Fruit fly (Drosophila melanogaster) whole organism: ENCODE data around the gene dyw.

Experiments used
- CG8478 ChIP-seq: fragments of >200 bp; optimal IDR thresholded peaks from 2 replicates; lab custom pipeline; 2018; ENCODE audit warnings: inconsistent platforms
- Dll ChIP-seq: fragments of >200 bp; optimal IDR thresholded peaks from 2 replicates; lab custom pipeline; 2017
- EcR ChIP-seq, 2 experiments: fragments of >200 bp; optimal IDR thresholded peaks; 2 replicates each; lab custom pipeline; 2017; ENCODE audit warnings: missing biosample characterization in 2 of 2, missing genetic modification characterization in 2 of 2, missing genetic modification reagents in 2 of 2
- pan ChIP-seq: fragments of >200 bp; optimal IDR thresholded peaks from 2 replicates; lab custom pipeline; 2017
- psq ChIP-seq: fragments of >200 bp; optimal IDR thresholded peaks from 2 replicates; lab custom pipeline; 2017
- usp ChIP-seq: fragments of >200 bp; optimal IDR thresholded peaks from 2 replicates; lab custom pipeline; 2017; ENCODE audit warnings: missing biosample characterization, missing genetic modification characterization, mixed read lengths

The dyw gene

DNA sequence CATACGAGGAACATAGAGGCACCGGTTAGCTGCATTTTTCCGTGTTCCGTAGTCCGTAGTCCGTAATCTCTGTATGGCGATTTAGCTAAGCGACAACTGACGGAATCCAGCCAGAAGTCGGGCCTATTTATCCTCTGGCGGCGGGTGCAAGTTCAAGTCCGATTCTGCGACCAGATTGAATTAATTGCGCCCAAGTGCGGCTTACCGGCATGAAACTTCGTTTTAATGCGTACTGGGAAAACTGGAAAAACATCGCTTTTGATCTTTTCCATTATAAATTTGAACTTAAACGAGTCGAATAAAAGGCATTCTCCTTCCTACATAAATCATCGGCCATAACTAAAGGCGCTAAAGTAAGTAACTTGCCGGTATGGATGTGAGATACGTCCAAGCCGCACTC is at the start of gene dyw:
Gene dyw (minus strand): TSS at position 101 of the 400 bp plus-strand sequence.
- TF ChIP-seq psq (lab: Kevin White, UChicago) (no peak), CG8478 (no peak)

- TF ChIP-seq pan (lab: Kevin White, UChicago) (no peak), CG8478 (no peak), psq (lab: Kevin White, UChicago) (no peak), usp (GFP tag; lab: Kevin White, UChicago) (no peak), EcR (GFP tag; optimal IDR thresholded peaks at IDR 0.05; lab: Kevin White, UChicago) (no peak), Dll (lab: Kevin White, UChicago) (no peak)
Observed at dm6 chrX:2743020-2743419, 49.3 kb upstream of the dyw start.

DNA sequence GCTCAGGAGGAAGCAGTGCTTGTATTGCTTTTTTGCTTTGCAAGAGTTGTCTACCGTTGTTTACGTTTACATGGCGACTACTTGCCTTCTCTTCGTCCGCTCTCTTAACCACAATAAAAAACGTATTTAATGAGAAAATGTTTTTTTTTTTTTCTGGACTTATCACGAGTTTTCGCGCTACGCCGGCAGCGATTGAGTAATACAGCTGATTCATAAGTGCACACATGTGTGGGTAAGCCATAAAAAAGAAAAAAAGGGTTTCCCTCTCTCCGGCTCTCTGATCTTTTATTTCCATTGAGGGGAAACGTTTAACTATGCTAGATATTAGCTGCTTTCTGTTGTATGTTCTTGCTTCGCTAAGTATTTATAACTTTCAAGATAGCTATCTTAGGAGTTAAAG is 48.4 kb upstream of the dyw start:
- TF ChIP-seq pan (lab: Kevin White, UChicago), result no peak
- no peak for TF ChIP-seq usp (GFP tag; lab: Kevin White, UChicago)
- no peak for TF ChIP-seq psq (lab: Kevin White, UChicago)
- TF ChIP-seq Dll (lab: Kevin White, UChicago), result no peak
- no peak for TF ChIP-seq CG8478
- no peak for TF ChIP-seq EcR (GFP tag; optimal IDR thresholded peaks at IDR 0.05; lab: Kevin White, UChicago)

dm6 chrX:2740084-2740483 is 46.4 kb upstream of the dyw start, which contains the start of gene kirre:
Gene kirre (plus strand): TSS chrX:2740384.
- no peak for TF ChIP-seq CG8478
- no peak for TF ChIP-seq usp (GFP tag; lab: Kevin White, UChicago)
- no peak for TF ChIP-seq EcR (GFP tag; optimal IDR thresholded peaks at IDR 0.05; lab: Kevin White, UChicago)

dm6 chrX:2738663-2739062 is 45.0 kb upstream of the dyw start, which contains the start of gene crm:
Gene crm (minus strand): TSS chrX:2738773.
- TF ChIP-seq EcR (GFP tag; optimal IDR thresholded peaks at IDR 0.05; lab: Kevin White, UChicago), result no peak
- TF ChIP-seq usp (GFP tag; lab: Kevin White, UChicago), result no peak
- TF ChIP-seq psq (lab: Kevin White, UChicago), result no peak
- TF ChIP-seq Dll (lab: Kevin White, UChicago), result no peak

DNA sequence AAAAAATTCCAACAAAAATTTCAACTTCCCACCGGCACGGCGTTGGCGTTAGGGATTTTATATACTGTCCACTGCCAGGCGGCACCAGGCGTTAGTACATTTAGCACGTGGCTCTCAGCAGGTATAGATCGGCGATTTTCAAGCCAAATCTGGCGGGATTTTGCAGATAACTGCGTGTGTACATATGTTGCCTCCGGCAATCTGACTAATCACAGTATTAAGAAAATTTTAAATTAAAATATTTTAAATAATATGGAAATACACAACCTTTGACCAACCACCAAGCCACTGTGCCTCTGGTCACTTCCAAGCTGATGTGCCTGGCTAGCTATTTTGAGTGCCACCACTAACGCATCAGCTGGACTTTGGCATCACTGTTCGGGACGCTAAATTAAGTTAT is 38.4 kb upstream of the dyw start, which contains the start of the genes ttm50 and CG2712:
Gene ttm50 (minus strand): TSS at position 64 of the 400 bp plus-strand sequence.
Gene CG2712 (plus strand): TSS at position 343 of the 400 bp plus-strand sequence.
- TF ChIP-seq pan (lab: Kevin White, UChicago) (no peak), Dll (lab: Kevin White, UChicago) (no peak), EcR (GFP tag; optimal IDR thresholded peaks at IDR 0.05; lab: Kevin White, UChicago) (no peak), CG8478 (no peak), usp (GFP tag; lab: Kevin White, UChicago) (no peak), psq (lab: Kevin White, UChicago) (no peak)

- TF ChIP-seq usp (GFP tag; lab: Kevin White, UChicago), result no peak
- no peak for TF ChIP-seq psq (lab: Kevin White, UChicago)
- TF ChIP-seq EcR (GFP tag; optimal IDR thresholded peaks at IDR 0.05; lab: Kevin White, UChicago), result no peak
- no peak for TF ChIP-seq CG8478
- no peak for TF ChIP-seq Dll (lab: Kevin White, UChicago)
- no peak for TF ChIP-seq pan (lab: Kevin White, UChicago)
Observed at dm6 chrX:2727506-2727905, 33.8 kb upstream of the dyw start, which contains the start of gene dwg. Gene dwg (plus strand): TSS chrX:2727698.

DNA sequence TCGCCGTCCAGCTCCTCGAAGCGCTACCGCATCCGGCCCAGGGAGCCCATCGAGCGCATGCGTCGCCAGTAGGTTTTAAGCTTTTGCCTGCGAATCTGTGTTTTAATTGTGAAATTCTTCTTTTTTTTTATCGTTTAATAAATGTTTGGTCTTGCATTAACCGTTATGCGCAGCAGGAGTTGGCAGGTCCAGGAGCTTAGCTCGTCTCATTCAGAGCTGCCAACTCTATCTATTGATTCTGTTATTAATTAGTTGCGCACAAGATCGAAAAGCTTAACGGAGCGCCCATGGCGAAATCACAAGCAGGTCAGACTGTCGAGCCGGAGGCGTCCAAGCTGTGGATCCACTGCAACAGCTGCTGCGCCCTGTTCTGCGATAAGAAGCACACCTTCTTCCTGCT is 32.7 kb upstream of the dyw start, which contains the start of gene vilya:
Gene vilya (plus strand): TSS at position 259 of the 400 bp plus-strand sequence.
- TF ChIP-seq pan (lab: Kevin White, UChicago) (no peak), Dll (lab: Kevin White, UChicago) (no peak), CG8478 (no peak), psq (lab: Kevin White, UChicago) (no peak), usp (GFP tag; lab: Kevin White, UChicago) (no peak), EcR (GFP tag; optimal IDR thresholded peaks at IDR 0.05; lab: Kevin White, UChicago) (no peak)

- TF ChIP-seq EcR (GFP tag; optimal IDR thresholded peaks at IDR 0.05; lab: Kevin White, UChicago) (no peak), CG8478 (no peak), Dll (lab: Kevin White, UChicago) (no peak), psq (lab: Kevin White, UChicago) (no peak), usp (GFP tag; lab: Kevin White, UChicago) (no peak), pan (lab: Kevin White, UChicago) (no peak)
Observed at dm6 chrX:2720122-2720521, 26.4 kb upstream of the dyw start, which contains the start of gene CG2701. Gene CG2701 (minus strand): TSS chrX:2720327.

DNA sequence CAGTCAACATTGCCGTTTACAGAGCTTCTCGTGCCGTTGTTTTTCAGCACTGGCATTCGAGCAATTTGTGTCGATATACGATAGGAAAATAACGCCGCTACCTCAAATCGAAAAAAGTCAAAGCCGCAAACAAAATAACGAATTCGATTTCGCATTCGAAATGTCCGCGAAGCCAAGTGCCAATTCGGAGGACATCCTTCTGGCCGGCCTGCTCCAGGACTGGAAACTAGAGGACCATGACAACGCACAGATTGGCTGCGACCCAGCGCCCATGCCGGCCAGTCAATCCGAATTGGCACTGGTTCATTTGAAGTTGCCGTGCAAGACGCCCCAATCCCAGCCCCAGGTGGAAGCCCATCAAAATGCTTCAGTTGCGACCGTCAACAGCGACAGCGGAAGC is 21.0 kb upstream of the dyw start:
- TF ChIP-seq pan (lab: Kevin White, UChicago) (no peak), Dll (lab: Kevin White, UChicago) (no peak), usp (GFP tag; lab: Kevin White, UChicago) (no peak), CG8478 (no peak)

DNA sequence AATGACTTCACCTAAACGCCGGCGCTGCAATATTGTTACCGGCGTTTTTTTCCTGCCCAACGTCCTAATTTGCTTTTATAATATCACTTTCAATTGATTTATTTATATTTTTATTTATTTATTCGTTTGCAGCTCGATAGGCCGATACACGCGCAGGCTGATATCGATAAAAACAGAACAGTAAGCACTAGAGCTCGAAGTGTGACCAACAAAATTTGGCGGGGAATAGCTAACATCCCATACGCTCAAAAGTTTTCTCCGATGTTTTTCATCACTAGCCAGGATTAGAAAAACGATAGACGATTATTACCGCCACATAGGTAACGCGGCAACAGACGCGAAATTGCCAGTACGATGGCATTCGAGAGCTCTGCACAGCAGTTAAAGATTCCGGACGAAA is 20.1 kb upstream of the dyw start, which contains the start of the genes CG2685 and CG2694:
Gene CG2685 (minus strand): TSS at position 185 of the 400 bp plus-strand sequence.
Gene CG2694 (plus strand): TSS at position 304 of the 400 bp plus-strand sequence.
- no peak for TF ChIP-seq pan (lab: Kevin White, UChicago)
- no peak for TF ChIP-seq usp (GFP tag; lab: Kevin White, UChicago)
- TF ChIP-seq psq (lab: Kevin White, UChicago), result no peak
- no peak for TF ChIP-seq EcR (GFP tag; optimal IDR thresholded peaks at IDR 0.05; lab: Kevin White, UChicago)
- no peak for TF ChIP-seq Dll (lab: Kevin White, UChicago)
- no peak for TF ChIP-seq CG8478

- TF ChIP-seq psq (lab: Kevin White, UChicago) (no peak), Dll (lab: Kevin White, UChicago) (no peak), usp (GFP tag; lab: Kevin White, UChicago) (no peak), CG8478 (no peak), EcR (GFP tag; optimal IDR thresholded peaks at IDR 0.05; lab: Kevin White, UChicago) (no peak), pan (lab: Kevin White, UChicago) (no peak)
Observed at dm6 chrX:2708156-2708734, 14.6 kb upstream of the dyw start, which contains the start of gene CG2681. Gene CG2681 (plus strand): TSS chrX:2708684.
